Worm (Caenorhabditis elegans): Measurements from ENCODE around the gene Y6E2A.5.

Y6E2A.5 gene

DNA sequence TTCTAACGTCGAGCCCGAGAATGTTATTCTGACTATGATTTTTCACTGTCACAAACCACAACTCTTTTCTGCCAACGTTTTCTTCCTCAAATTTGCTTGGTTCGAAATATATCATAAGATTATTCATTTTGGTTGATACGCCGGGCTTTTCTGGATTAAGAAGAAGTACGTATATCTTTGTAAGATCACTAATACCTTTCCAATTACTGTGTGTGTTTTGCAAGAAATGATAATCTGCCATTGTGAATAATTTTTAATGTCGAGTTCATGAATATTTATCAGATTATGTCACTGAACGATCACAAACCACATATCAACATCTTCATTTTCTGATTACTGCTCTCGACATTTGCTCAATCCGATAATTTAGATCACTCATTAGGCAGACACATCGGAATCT, 32.9 kb downstream of the Y6E2A.5 start, which contains the start of gene nhr-196:
Gene nhr-196, plus strand, starts transcription at position 118 of the 400 bp plus-strand sequence.
- TF ChIP-seq nhr-77 (tag; optimal IDR thresholded peaks at IDR 0.05) (no peak), nhr-25 (tag; optimal IDR thresholded peaks at IDR 0.05; ENCODE audit: borderline replicate concordance, insufficient read depth) (no peak), ztf-7 (tag; optimal IDR thresholded peaks at IDR 0.05) (no peak), T20F7.1 (GFP tag; optimal IDR thresholded peaks at IDR 0.05) (no peak), nhr-48 (tag; optimal IDR thresholded peaks at IDR 0.05) (no peak), ctbp-1 (GFP tag; IDR thresholded peaks at IDR 0.05) (no peak), fkh-10 (GFP tag; optimal IDR thresholded peaks at IDR 0.05) (no peak), sdz-12 (GFP tag; optimal IDR thresholded peaks at IDR 0.05) (no peak), egl-27 (tag; optimal IDR thresholded peaks at IDR 0.05) (no peak), zip-11 (GFP tag; IDR thresholded peaks at IDR 0.05) (no peak), mdl-1 (tag; optimal IDR thresholded peaks at IDR 0.05) (no peak), unc-130 (GFP tag; optimal IDR thresholded peaks at IDR 0.05) (no peak), ceh-82 (tag; optimal IDR thresholded peaks at IDR 0.05) (no peak), jun-1 (tag; optimal IDR thresholded peaks at IDR 0.05) (no peak), dmd-8 (GFP tag; IDR thresholded peaks at IDR 0.05) (no peak), madf-5 (GFP tag; IDR thresholded peaks at IDR 0.05) (no peak), cey-2 (tag; optimal IDR thresholded peaks at IDR 0.05; ENCODE audit: borderline replicate concordance, insufficient read depth) (no peak)

- TF ChIP-seq tag-97 (GFP tag; IDR thresholded peaks at IDR 0.05) (no peak), nhr-76 (tag; optimal IDR thresholded peaks at IDR 0.05) (no peak), nhr-42 (GFP tag; IDR thresholded peaks at IDR 0.05) (no peak), sdz-12 (GFP tag; optimal IDR thresholded peaks at IDR 0.05) (no peak), ztf-11 (tag; optimal IDR thresholded peaks at IDR 0.05) (no peak), aly-2 (tag; optimal IDR thresholded peaks at IDR 0.05) (no peak), saeg-2 (GFP tag; IDR thresholded peaks at IDR 0.05) (no peak), lin-13 (GFP tag; optimal IDR thresholded peaks at IDR 0.05) (no peak)
These were observed 41.2 kb downstream of the Y6E2A.5 start, which contains the start of gene nhr-52 for ce11 chrV:15677222-15677621. Gene nhr-52, plus strand, starts transcription at chrV:15677522.

- TF ChIP-seq egl-27 (tag; optimal IDR thresholded peaks at IDR 0.05) (no peak), set-16 (GFP tag; IDR thresholded peaks at IDR 0.05) (peak; percentile 55), dmd-8 (GFP tag; IDR thresholded peaks at IDR 0.05) (0 out of 2 replicates have a peak, but pooled peaks have one; percentile 31), snpc-4 (tag; optimal IDR thresholded peaks at IDR 0.05) (no peak), lin-13 (GFP tag; optimal IDR thresholded peaks at IDR 0.05) (no peak)
These were observed 43.6 kb downstream of the Y6E2A.5 start for ce11 chrV:15674899-15675298.

DNA sequence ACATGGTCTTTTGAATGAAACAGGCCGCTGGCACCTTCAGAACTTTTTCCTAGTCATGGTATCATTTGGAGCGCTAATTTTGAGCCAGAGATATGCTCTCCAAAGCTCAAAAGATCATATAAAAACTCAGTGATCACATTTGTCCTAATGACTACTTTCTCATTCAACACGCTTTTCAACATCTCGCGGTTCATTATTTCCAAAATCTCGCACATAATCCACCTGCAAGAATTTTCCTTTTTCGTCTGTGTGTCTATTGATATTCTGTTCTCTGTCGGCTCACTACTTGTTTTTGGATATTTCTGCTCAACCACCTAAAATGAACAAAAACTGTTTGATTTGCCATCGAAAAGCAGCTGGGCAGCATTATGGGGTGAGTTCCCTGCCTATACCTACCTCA, 44.8 kb downstream of the Y6E2A.5 start, which contains the start of gene nhr-51:
Gene nhr-51, plus strand, starts transcription at position 301 of the 400 bp plus-strand sequence.
- TF ChIP-seq ceh-28 (tag; optimal IDR thresholded peaks at IDR 0.05) (no peak), ceh-20 (GFP tag; IDR thresholded peaks at IDR 0.05) (no peak), nhr-42 (GFP tag; IDR thresholded peaks at IDR 0.05) (no peak), vab-7 (GFP tag; IDR thresholded peaks at IDR 0.05) (no peak), F10B5.3 (tag; optimal IDR thresholded peaks at IDR 0.05) (no peak), duxl-1 (tag; optimal IDR thresholded peaks at IDR 0.05; ENCODE audit: poor library complexity) (no peak), dmd-6 (GFP tag; IDR thresholded peaks at IDR 0.05) (no peak), set-16 (GFP tag; IDR thresholded peaks at IDR 0.05) (no peak), snpc-1.2 (GFP tag; IDR thresholded peaks at IDR 0.05) (no peak), ztf-7 (tag; optimal IDR thresholded peaks at IDR 0.05) (no peak), nhr-76 (tag; optimal IDR thresholded peaks at IDR 0.05) (no peak), lsy-2 (tag; optimal IDR thresholded peaks at IDR 0.05) (no peak), hlh-30 (tag; optimal IDR thresholded peaks at IDR 0.05; ENCODE audit: insufficient read depth) (no peak), fkh-10 (GFP tag; optimal IDR thresholded peaks at IDR 0.05) (no peak), mep-1 (tag; optimal IDR thresholded peaks at IDR 0.05) (no peak), zfp-3 (GFP tag; conservative IDR thresholded peaks at IDR 0.05) (no peak), sdz-12 (GFP tag; optimal IDR thresholded peaks at IDR 0.05) (no peak)
